Worm (Caenorhabditis elegans): ENCODE data around the gene pas-1.

Gene pas-1

ce11 chrV:14422317-14422716 lies at the start of gene pas-1:
pas-1 (minus strand) TSS chrV:14422618.
- no peak for TF ChIP-seq unc-120 (tag; optimal IDR thresholded peaks at IDR 0.05; ENCODE audit: poor library complexity, severe bottlenecking)
- no peak for TF ChIP-seq ztf-11 (tag; optimal IDR thresholded peaks at IDR 0.05)

ce11 chrV:14468931-14469330 lies 46.5 kb upstream of the pas-1 start, which contains the start of gene clec-57:
clec-57 (plus strand) TSS chrV:14469231.
- TF ChIP-seq pha-4 (tag; optimal IDR thresholded peaks at IDR 0.05) = no peak
- no peak for TF ChIP-seq hlh-1 (tag; optimal IDR thresholded peaks at IDR 0.05)
- TF ChIP-seq elt-1 (tag; optimal IDR thresholded peaks at IDR 0.05; ENCODE audit: borderline replicate concordance, insufficient read depth) = no peak
- TF ChIP-seq ceh-83 (GFP tag; optimal IDR thresholded peaks at IDR 0.05) = no peak
- TF ChIP-seq cnd-1 (tag; optimal IDR thresholded peaks at IDR 0.05) = no peak
- no peak for TF ChIP-seq zip-8 (tag; optimal IDR thresholded peaks at IDR 0.05)
- no peak for TF ChIP-seq ceh-39 (tag; optimal IDR thresholded peaks at IDR 0.05)
- no peak for TF ChIP-seq blmp-1 (tag; optimal IDR thresholded peaks at IDR 0.05)
- no peak for TF ChIP-seq mep-1 (tag; optimal IDR thresholded peaks at IDR 0.05)
- no peak for TF ChIP-seq nhr-237 (tag; optimal IDR thresholded peaks at IDR 0.05)
- TF ChIP-seq lin-13 (tag; optimal IDR thresholded peaks at IDR 0.05) = no peak
- TF ChIP-seq unc-120 (tag; optimal IDR thresholded peaks at IDR 0.05; ENCODE audit: poor library complexity, severe bottlenecking) = no peak
- no peak for TF ChIP-seq nhr-12 (tag; optimal IDR thresholded peaks at IDR 0.05)
- TF ChIP-seq snpc-4 (tag; optimal IDR thresholded peaks at IDR 0.05) = no peak
- no peak for TF ChIP-seq tbx-8 (GFP tag; optimal IDR thresholded peaks at IDR 0.05)
- no peak for TF ChIP-seq sem-2 (GFP tag; optimal IDR thresholded peaks at IDR 0.05)
- TF ChIP-seq sptf-1 (tag; optimal IDR thresholded peaks at IDR 0.05) = no peak
- no peak for TF ChIP-seq lsy-2 (tag; optimal IDR thresholded peaks at IDR 0.05)

- TF ChIP-seq drap-1 (GFP tag; optimal IDR thresholded peaks at IDR 0.05) (peak; percentile 53), lin-13 (tag; optimal IDR thresholded peaks at IDR 0.05) (no peak), tbx-8 (GFP tag; optimal IDR thresholded peaks at IDR 0.05) (no peak), nhr-76 (tag; optimal IDR thresholded peaks at IDR 0.05) (no peak), cnd-1 (tag; optimal IDR thresholded peaks at IDR 0.05) (peak; percentile 64), ceh-83 (GFP tag; optimal IDR thresholded peaks at IDR 0.05) (peak; percentile 1)
Measured at ce11 chrV:14468196-14468874, 45.9 kb upstream of the pas-1 start, which contains the start of gene srz-97. srz-97 (minus strand) TSS chrV:14468246.

ce11 chrV:14464368-14464767 lies 42.0 kb upstream of the pas-1 start, which contains the start of gene F08H9.4:
F08H9.4 (minus strand) TSS chrV:14464428.
- TF ChIP-seq zip-8 (tag; optimal IDR thresholded peaks at IDR 0.05) (no peak), ztf-11 (tag; optimal IDR thresholded peaks at IDR 0.05) (no peak), snpc-4 (tag; optimal IDR thresholded peaks at IDR 0.05) (no peak), M03D4.4 (tag; optimal IDR thresholded peaks at IDR 0.05) (no peak), ceh-43 (GFP tag; optimal IDR thresholded peaks at IDR 0.05) (no peak), nhr-12 (tag; optimal IDR thresholded peaks at IDR 0.05) (no peak), blmp-1 (tag; optimal IDR thresholded peaks at IDR 0.05) (no peak), lin-32 (GFP tag; optimal IDR thresholded peaks at IDR 0.05) (no peak), nhr-2 (tag; optimal IDR thresholded peaks at IDR 0.05) (no peak), mep-1 (tag; optimal IDR thresholded peaks at IDR 0.05) (no peak), nhr-237 (tag; optimal IDR thresholded peaks at IDR 0.05) (no peak), elt-1 (tag; optimal IDR thresholded peaks at IDR 0.05; ENCODE audit: borderline replicate concordance, insufficient read depth) (no peak), unc-39 (tag; optimal IDR thresholded peaks at IDR 0.05) (no peak), lsy-2 (tag; optimal IDR thresholded peaks at IDR 0.05) (no peak), sem-2 (GFP tag; optimal IDR thresholded peaks at IDR 0.05) (no peak), ham-2 (GFP tag; optimal IDR thresholded peaks at IDR 0.05) (no peak), mls-2 (tag; optimal IDR thresholded peaks at IDR 0.05) (no peak), drap-1 (GFP tag; optimal IDR thresholded peaks at IDR 0.05) (no peak), lin-13 (tag; optimal IDR thresholded peaks at IDR 0.05) (no peak)

ce11 chrV:14463087-14463486 lies 40.7 kb upstream of the pas-1 start, which contains the start of gene F08H9.3:
F08H9.3 (minus strand) TSS chrV:14463338.
- TF ChIP-seq drap-1 (GFP tag; optimal IDR thresholded peaks at IDR 0.05) (peak; percentile 14), cnd-1 (tag; optimal IDR thresholded peaks at IDR 0.05) (peak; percentile 7)

- TF ChIP-seq drap-1 (GFP tag; optimal IDR thresholded peaks at IDR 0.05) (no peak), mab-5 (tag; optimal IDR thresholded peaks at IDR 0.05) (no peak), zip-8 (tag; optimal IDR thresholded peaks at IDR 0.05) (no peak), nhr-76 (tag; optimal IDR thresholded peaks at IDR 0.05) (no peak), nhr-237 (tag; optimal IDR thresholded peaks at IDR 0.05) (no peak), pha-4 (tag; optimal IDR thresholded peaks at IDR 0.05) (no peak), ces-1 (GFP tag; optimal IDR thresholded peaks at IDR 0.05) (no peak), ceh-43 (GFP tag; optimal IDR thresholded peaks at IDR 0.05) (no peak), flh-1 (GFP tag; optimal IDR thresholded peaks at IDR 0.05) (no peak), lsy-2 (tag; optimal IDR thresholded peaks at IDR 0.05) (no peak), hlh-1 (tag; optimal IDR thresholded peaks at IDR 0.05) (no peak), mls-2 (tag; optimal IDR thresholded peaks at IDR 0.05) (no peak), elt-3 (tag; optimal IDR thresholded peaks at IDR 0.05) (no peak), unc-39 (tag; optimal IDR thresholded peaks at IDR 0.05) (no peak), ceh-83 (GFP tag; optimal IDR thresholded peaks at IDR 0.05) (no peak), nhr-2 (tag; optimal IDR thresholded peaks at IDR 0.05) (no peak), mep-1 (tag; optimal IDR thresholded peaks at IDR 0.05) (no peak), snpc-4 (tag; optimal IDR thresholded peaks at IDR 0.05) (no peak)
Measured at ce11 chrV:14462653-14463052, 40.2 kb upstream of the pas-1 start.
